Worm (Caenorhabditis elegans) whole organism, early embryonic: ENCODE measurements around the gene twk-34.
"Not testable (repeated sequence)": the region's sequence is repeated elsewhere in the genome, so short reads cannot be mapped to it uniquely, and the experiment has no call there.

ENCODE experiments used
- B0310.2 ChIP-seq: sonication (generic microtip); optimal IDR thresholded peaks from 2 replicates; lab custom pipeline; 2016; ENCODE audit warnings: mild to moderate bottlenecking, missing genetic modification characterization, missing compliant biosample characterization
- F13C5.2 ChIP-seq: sonication (generic microtip); optimal IDR thresholded peaks from 2 replicates; lab custom pipeline; 2017; ENCODE audit warnings: mild to moderate bottlenecking, missing genetic modification characterization, inconsistent platforms, missing compliant biosample characterization
- aly-1 ChIP-seq: sonication (generic microtip); optimal IDR thresholded peaks from 2 replicates; lab custom pipeline; 2016; ENCODE audit warnings: missing genetic modification characterization, missing compliant biosample characterization
- ama-1 ChIP-seq: fragments of 150-350 bp; optimal IDR thresholded peaks from 2 replicates; lab custom pipeline; 2014
- ceh-13 ChIP-seq: fragments of 200-800 bp; sonication (Bioruptor generic); optimal IDR thresholded peaks from 2 replicates; lab custom pipeline; 2018; ENCODE audit warnings: mild to moderate bottlenecking, missing genetic modification characterization, missing compliant biosample characterization
- ceh-36 ChIP-seq: sonication (generic microtip); optimal IDR thresholded peaks from 2 replicates; lab custom pipeline; 2016; ENCODE audit warnings: missing genetic modification characterization, inconsistent platforms, missing compliant biosample characterization
- ets-7 ChIP-seq: sonication (generic microtip); optimal IDR thresholded peaks from 2 replicates; lab custom pipeline; 2016; ENCODE audit warnings: missing genotype, missing genetic modification characterization, missing compliant biosample characterization
- flt-1 ChIP-seq: fragments of 200-800 bp; sonication (Bioruptor generic); IDR thresholded peaks from 2 replicates; pipeline ENCODE4 v1.3.6; 2022; ENCODE audit warnings: missing genetic modification characterization, missing compliant biosample characterization
- hmbx-1 ChIP-seq: sonication (generic microtip); optimal IDR thresholded peaks from 2 replicates; lab custom pipeline; 2016; ENCODE audit warnings: mild to moderate bottlenecking, missing genetic modification characterization, missing compliant biosample characterization
- hmg-4 ChIP-seq: fragments of 200-800 bp; sonication (Bioruptor generic); optimal IDR thresholded peaks from 2 replicates; lab custom pipeline; 2018; ENCODE audit warnings: mild to moderate bottlenecking, missing genetic modification characterization, missing compliant biosample characterization
- hnd-1 ChIP-seq: sonication (generic microtip); optimal IDR thresholded peaks from 2 replicates; lab custom pipeline; 2016; ENCODE audit warnings: missing genetic modification characterization, missing compliant biosample characterization
- pes-1 ChIP-seq: fragments of 200-800 bp; sonication (Bioruptor generic); IDR thresholded peaks from 2 replicates; pipeline ENCODE4 v1.3.6; 2022; ENCODE audit warnings: missing genetic modification reagents, missing genetic modification characterization, missing compliant biosample characterization
- scrt-1 ChIP-seq: fragments of 200-800 bp; sonication (Bioruptor generic); IDR thresholded peaks from 2 replicates; pipeline ENCODE4 v1.3.6; 2022; ENCODE audit warnings: missing genetic modification characterization, missing compliant biosample characterization
- sea-1 ChIP-seq: fragments of 200-800 bp; sonication (Bioruptor generic); conservative IDR thresholded peaks from 2 replicates; pipeline ENCODE4 v1.3.6; 2022; ENCODE audit warnings: missing genetic modification characterization, missing compliant biosample characterization
- tbx-11 ChIP-seq: fragments of 200-800 bp; sonication (Bioruptor generic); IDR thresholded peaks from 2 replicates; pipeline ENCODE4 v1.3.6; 2022; ENCODE audit warnings: missing genetic modification characterization, missing compliant biosample characterization
- tbx-37 ChIP-seq: fragments of 200-800 bp; sonication (Bioruptor generic); conservative IDR thresholded peaks from 2 replicates; pipeline ENCODE4 v1.3.6; 2022; ENCODE audit warnings: missing genetic modification reagents, missing genetic modification characterization, missing compliant biosample characterization
- tra-4 ChIP-seq: sonication (generic microtip); optimal IDR thresholded peaks from 2 replicates; lab custom pipeline; 2017; ENCODE audit warnings: missing genetic modification characterization, missing compliant biosample characterization

Gene twk-34

DNA sequence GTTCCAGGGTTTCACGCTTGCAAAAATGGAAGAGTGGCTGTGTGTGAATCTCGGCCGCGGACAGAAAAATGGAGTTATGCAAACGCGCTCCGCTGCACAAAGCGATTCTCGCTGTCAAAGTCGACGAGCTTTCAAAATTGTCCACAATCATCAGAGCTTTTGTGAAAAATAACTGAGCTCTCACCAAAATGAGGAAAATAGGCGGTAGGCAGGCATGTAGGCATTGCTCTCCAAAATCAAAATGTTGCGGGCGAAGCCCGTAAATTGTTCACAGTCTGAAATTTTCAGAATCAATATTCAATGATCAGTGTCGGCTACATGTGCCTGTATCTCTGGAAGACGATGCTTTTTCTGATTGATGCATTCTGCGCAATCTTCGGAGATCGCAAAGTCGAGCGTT is 35.9 kb upstream of the twk-34 start, which contains the start of gene K06B4.4:
Gene K06B4.4 (plus strand): TSS at position 301 of the 400 bp plus-strand sequence.
- TF ChIP-seq scrt-1 (GFP tag; lab: Robert Waterston, UW) (no peak), hmg-4 (no peak), aly-1 (tag; lab: Kevin White, UChicago) (no peak), tra-4 (tag; lab: Kevin White, UChicago) (no peak), ets-7 (tag; lab: Kevin White, UChicago) (no peak), ama-1 (lab: Kevin White, UChicago) (no peak), B0310.2 (no peak), tbx-37 (GFP tag; lab: Robert Waterston, UW) (no peak), flt-1 (GFP tag; lab: Robert Waterston, UW) (no peak), tbx-11 (no peak), ceh-36 (tag; lab: Kevin White, UChicago) (no peak), sea-1 (no peak), ceh-13 (GFP tag; lab: Kevin White, UChicago) (no peak), pes-1 (GFP tag; lab: Robert Waterston, UW) (no peak), F13C5.2 (tag; lab: Kevin White, UChicago) (no peak)

DNA sequence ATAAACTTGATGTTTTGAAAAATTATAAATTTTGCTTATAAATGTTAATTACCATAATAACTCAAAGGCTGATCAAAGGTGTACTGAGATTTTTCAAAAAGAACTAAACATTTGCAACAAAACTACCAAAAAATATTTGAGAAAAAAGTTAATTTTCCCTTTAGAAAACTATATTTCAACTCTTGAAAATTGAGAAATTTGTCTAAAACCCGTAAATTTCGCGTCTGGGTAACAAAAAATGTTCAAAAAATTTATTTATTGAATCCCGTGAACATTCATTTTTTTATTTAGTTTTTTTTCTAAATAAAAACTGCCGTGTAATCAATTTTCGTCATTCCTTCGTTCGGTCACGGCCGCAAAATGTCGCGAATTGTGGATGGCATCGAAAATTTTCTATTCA is 34.6 kb upstream of the twk-34 start, which contains the start of gene K06B4.15:
Gene K06B4.15 (plus strand): TSS at position 301 of the 400 bp plus-strand sequence.
- TF ChIP-seq tra-4, ets-7, ceh-36 (tag; lab: Kevin White, UChicago): not testable (repeated sequence)

DNA sequence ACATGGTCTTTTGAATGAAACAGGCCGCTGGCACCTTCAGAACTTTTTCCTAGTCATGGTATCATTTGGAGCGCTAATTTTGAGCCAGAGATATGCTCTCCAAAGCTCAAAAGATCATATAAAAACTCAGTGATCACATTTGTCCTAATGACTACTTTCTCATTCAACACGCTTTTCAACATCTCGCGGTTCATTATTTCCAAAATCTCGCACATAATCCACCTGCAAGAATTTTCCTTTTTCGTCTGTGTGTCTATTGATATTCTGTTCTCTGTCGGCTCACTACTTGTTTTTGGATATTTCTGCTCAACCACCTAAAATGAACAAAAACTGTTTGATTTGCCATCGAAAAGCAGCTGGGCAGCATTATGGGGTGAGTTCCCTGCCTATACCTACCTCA is 31.1 kb upstream of the twk-34 start, which contains the start of gene nhr-51:
Gene nhr-51 (plus strand): TSS at position 301 of the 400 bp plus-strand sequence.
- no peak for TF ChIP-seq hmbx-1
- no peak for TF ChIP-seq ama-1 (lab: Kevin White, UChicago)
- TF ChIP-seq scrt-1 (GFP tag; lab: Robert Waterston, UW): no peak
- no peak for TF ChIP-seq aly-1 (tag; lab: Kevin White, UChicago)
- TF ChIP-seq F13C5.2 (tag; lab: Kevin White, UChicago): no peak
- no peak for TF ChIP-seq ets-7 (tag; lab: Kevin White, UChicago)
- TF ChIP-seq hnd-1 (tag; lab: Kevin White, UChicago): no peak
- no peak for TF ChIP-seq ceh-13 (GFP tag; lab: Kevin White, UChicago)
- TF ChIP-seq B0310.2: no peak
- TF ChIP-seq hmg-4: no peak
- no peak for TF ChIP-seq pes-1 (GFP tag; lab: Robert Waterston, UW)
- TF ChIP-seq ceh-36 (tag; lab: Kevin White, UChicago): no peak
- no peak for TF ChIP-seq tra-4 (tag; lab: Kevin White, UChicago)
- TF ChIP-seq flt-1 (GFP tag; lab: Robert Waterston, UW): no peak
- TF ChIP-seq sea-1: no peak
- TF ChIP-seq tbx-11: no peak

DNA sequence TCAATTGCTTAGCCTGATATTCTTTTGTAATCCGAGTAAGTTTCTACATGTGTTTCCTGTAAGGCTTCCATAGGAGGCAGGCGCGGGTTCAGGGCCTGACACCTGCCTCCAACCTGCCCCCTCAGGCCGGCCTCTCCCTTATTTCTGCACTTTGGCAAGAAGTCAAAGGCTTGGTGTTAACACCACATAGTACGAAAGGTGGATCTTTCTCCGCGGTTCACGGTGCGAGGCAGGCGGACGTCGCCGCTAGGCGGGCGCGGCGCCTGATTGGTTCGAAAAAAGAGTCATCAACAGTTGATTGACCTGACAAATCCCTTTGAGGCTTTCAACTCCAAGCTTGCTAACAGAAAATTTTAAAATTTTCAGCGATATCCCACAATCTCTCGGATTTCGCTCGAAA is 29.9 kb upstream of the twk-34 start:
- no peak for TF ChIP-seq aly-1 (tag; lab: Kevin White, UChicago)
- no peak for TF ChIP-seq tbx-37 (GFP tag; lab: Robert Waterston, UW)
- TF ChIP-seq ceh-13 (GFP tag; lab: Kevin White, UChicago): no peak
- TF ChIP-seq ceh-36 (tag; lab: Kevin White, UChicago): no peak
- TF ChIP-seq tbx-11: no peak
- no peak for TF ChIP-seq scrt-1 (GFP tag; lab: Robert Waterston, UW)
- no peak for TF ChIP-seq hnd-1 (tag; lab: Kevin White, UChicago)
- TF ChIP-seq hmbx-1: no peak

DNA sequence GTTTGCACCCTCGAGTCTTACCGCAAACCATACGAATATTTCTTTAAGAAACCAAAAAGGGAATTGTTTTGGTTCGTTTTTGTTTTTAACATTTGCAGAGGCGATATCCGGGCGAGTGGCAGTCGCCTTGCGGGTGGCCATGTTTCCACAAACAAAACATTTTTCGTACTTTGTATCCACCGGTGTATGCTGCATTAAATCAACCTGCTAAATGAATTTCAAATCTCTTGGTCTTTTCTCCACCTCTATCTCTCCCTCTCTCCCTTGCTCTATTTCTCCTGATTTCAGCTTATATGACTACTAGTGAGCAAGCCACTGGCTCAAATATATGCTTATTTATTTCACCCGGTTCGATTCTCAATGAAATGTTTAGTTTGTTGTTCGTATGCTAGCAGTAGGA is 27.5 kb upstream of the twk-34 start, which contains the start of gene nhr-52:
Gene nhr-52 (plus strand): TSS at position 301 of the 400 bp plus-strand sequence.
- no peak for TF ChIP-seq F13C5.2 (tag; lab: Kevin White, UChicago)
- TF ChIP-seq flt-1 (GFP tag; lab: Robert Waterston, UW): no peak

DNA sequence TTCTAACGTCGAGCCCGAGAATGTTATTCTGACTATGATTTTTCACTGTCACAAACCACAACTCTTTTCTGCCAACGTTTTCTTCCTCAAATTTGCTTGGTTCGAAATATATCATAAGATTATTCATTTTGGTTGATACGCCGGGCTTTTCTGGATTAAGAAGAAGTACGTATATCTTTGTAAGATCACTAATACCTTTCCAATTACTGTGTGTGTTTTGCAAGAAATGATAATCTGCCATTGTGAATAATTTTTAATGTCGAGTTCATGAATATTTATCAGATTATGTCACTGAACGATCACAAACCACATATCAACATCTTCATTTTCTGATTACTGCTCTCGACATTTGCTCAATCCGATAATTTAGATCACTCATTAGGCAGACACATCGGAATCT is 19.2 kb upstream of the twk-34 start, which contains the start of gene nhr-196:
Gene nhr-196 (plus strand): TSS at position 118 of the 400 bp plus-strand sequence.
- no peak for TF ChIP-seq tbx-11
- TF ChIP-seq ama-1 (lab: Kevin White, UChicago): no peak
- no peak for TF ChIP-seq hnd-1 (tag; lab: Kevin White, UChicago)
- no peak for TF ChIP-seq scrt-1 (GFP tag; lab: Robert Waterston, UW)
- no peak for TF ChIP-seq ceh-36 (tag; lab: Kevin White, UChicago)
- TF ChIP-seq tbx-37 (GFP tag; lab: Robert Waterston, UW): no peak
- TF ChIP-seq B0310.2: no peak
- TF ChIP-seq flt-1 (GFP tag; lab: Robert Waterston, UW): no peak
- TF ChIP-seq aly-1 (tag; lab: Kevin White, UChicago): no peak
- no peak for TF ChIP-seq hmbx-1
- no peak for TF ChIP-seq tra-4 (tag; lab: Kevin White, UChicago)
- no peak for TF ChIP-seq ceh-13 (GFP tag; lab: Kevin White, UChicago)
- no peak for TF ChIP-seq hmg-4
- no peak for TF ChIP-seq sea-1
- no peak for TF ChIP-seq F13C5.2 (tag; lab: Kevin White, UChicago)
- TF ChIP-seq ets-7 (tag; lab: Kevin White, UChicago): no peak
- TF ChIP-seq pes-1 (GFP tag; lab: Robert Waterston, UW): no peak

DNA sequence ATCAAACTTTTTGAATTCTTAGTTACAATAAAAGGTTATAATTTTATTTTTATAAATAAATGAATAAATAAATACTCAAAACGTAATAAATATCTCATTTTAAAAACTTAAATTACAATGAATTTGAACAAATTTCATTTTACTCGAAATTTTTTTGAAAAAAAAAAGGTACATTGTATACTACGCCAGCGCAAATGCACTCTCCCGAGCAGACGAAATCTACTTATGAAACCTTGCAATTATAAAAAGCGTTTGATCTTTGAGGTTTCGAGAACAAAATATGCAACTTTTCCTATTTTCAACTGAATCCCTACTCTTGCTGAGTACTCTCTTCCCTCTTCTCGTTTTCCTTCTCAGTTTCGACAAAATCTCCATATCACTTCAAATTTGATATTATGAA is 17.1 kb upstream of the twk-34 start, which contains the start of gene nhr-197:
Gene nhr-197 (plus strand): TSS at position 301 of the 400 bp plus-strand sequence.
- TF ChIP-seq hmg-4 (no peak), F13C5.2 (tag; lab: Kevin White, UChicago) (no peak), ceh-36 (tag; lab: Kevin White, UChicago) (no peak), hmbx-1 (no peak), ets-7 (tag; lab: Kevin White, UChicago) (no peak), tbx-11 (no peak), aly-1 (tag; lab: Kevin White, UChicago) (no peak), tbx-37 (GFP tag; lab: Robert Waterston, UW) (no peak), scrt-1 (GFP tag; lab: Robert Waterston, UW) (no peak), ceh-13 (GFP tag; lab: Kevin White, UChicago) (no peak), B0310.2 (no peak), pes-1 (GFP tag; lab: Robert Waterston, UW) (no peak), hnd-1 (tag; lab: Kevin White, UChicago) (no peak), flt-1 (GFP tag; lab: Robert Waterston, UW) (no peak), sea-1 (no peak), ama-1 (lab: Kevin White, UChicago) (no peak), tra-4 (tag; lab: Kevin White, UChicago) (no peak)
